Fruit fly (Drosophila melanogaster): ENCODE data around the gene sNPF.
A peak's percentile ranks its signal among the peaks of the same experiment; 100 is the strongest.

sNPF gene

dm6 chr2L:20097105-20097631 is 69.5 kb downstream of the sNPF start, which contains the start of the genes mRpS18B and Kua (continued):
- peak; percentile 28; the same call in 1 of the 3 replicates for TF ChIP-seq B-H1 (GFP tag; IDR thresholded peaks at IDR 0.05)
- TF ChIP-seq p53 (GFP tag; optimal IDR thresholded peaks at IDR 0.05): no peak
- no peak for TF ChIP-seq CG2202 (tag; optimal IDR thresholded peaks at IDR 0.05)
- TF ChIP-seq psq (GFP tag; optimal IDR thresholded peaks at IDR 0.05): no peak
- peak; percentile 53 for TF ChIP-seq Hsf (GFP tag; optimal IDR thresholded peaks at IDR 0.05)
- TF ChIP-seq Ets65A (GFP tag): peak; percentile 53
- peak; percentile 39; the same call in 1 of the 2 replicates for TF ChIP-seq CG11247 (GFP tag; IDR thresholded peaks at IDR 0.05)
- 0 out of 2 replicates have a peak, but pooled peaks have one; percentile 31 for TF ChIP-seq sens-2 (GFP tag; IDR thresholded peaks at IDR 0.05)
- TF ChIP-seq CG12942 (GFP tag; optimal IDR thresholded peaks at IDR 0.05): peak; percentile 59
- TF ChIP-seq gce (GFP tag; IDR thresholded peaks at IDR 0.05): no peak
- TF ChIP-seq HHEX (GFP tag; optimal IDR thresholded peaks at IDR 0.05): peak; percentile 35
- TF ChIP-seq rib (GFP tag; IDR thresholded peaks at IDR 0.05): peak; percentile 17; the same call in 1 of the 2 replicates
- peak; percentile 13 for TF ChIP-seq Camta (GFP tag; optimal IDR thresholded peaks at IDR 0.05)
- TF ChIP-seq Six4 (GFP tag; optimal IDR thresholded peaks at IDR 0.05): peak; percentile 50
- peak; percentile 65 for TF ChIP-seq CG16813 (GFP tag; IDR thresholded peaks at IDR 0.05; ENCODE audit: partially characterized antibody)
- no peak for TF ChIP-seq gro (GFP tag; optimal IDR thresholded peaks at IDR 0.05)
- TF ChIP-seq zfh1 (GFP tag; IDR thresholded peaks at IDR 0.05): peak; percentile 71; the same call in 1 of the 3 replicates
- TF ChIP-seq Nf-YC (tag; optimal IDR thresholded peaks at IDR 0.05): peak; percentile 59
- peak; percentile 43 for TF ChIP-seq CG34376 (GFP tag; optimal IDR thresholded peaks at IDR 0.05)
- peak; percentile 64 for TF ChIP-seq grau (tag; optimal IDR thresholded peaks at IDR 0.05)
- TF ChIP-seq Mad (GFP tag; optimal IDR thresholded peaks at IDR 0.05): peak; percentile 0
- peak; percentile 12; the same call in 1 of the 2 replicates for TF ChIP-seq Adf1 (GFP tag; IDR thresholded peaks at IDR 0.05)
- no peak for TF ChIP-seq eve (GFP tag; optimal IDR thresholded peaks at IDR 0.05)
- no peak for TF ChIP-seq cg (GFP tag; optimal IDR thresholded peaks at IDR 0.05)
- TF ChIP-seq phol (tag; optimal IDR thresholded peaks at IDR 0.05): peak; percentile 50
- TF ChIP-seq CkIIα-i1 (GFP tag; IDR thresholded peaks at IDR 0.05): no peak
- peak; percentile 9 for TF ChIP-seq CG17802 (tag; optimal IDR thresholded peaks at IDR 0.05)
- peak; percentile 55 for TF ChIP-seq Scr (GFP tag; IDR thresholded peaks at IDR 0.05; ENCODE audit: partially characterized antibody)
- peak; percentile 48 for TF ChIP-seq CG7928 (GFP tag; optimal IDR thresholded peaks at IDR 0.05)
- peak; percentile 64 for TF ChIP-seq CG15269 (tag; optimal IDR thresholded peaks at IDR 0.05)
- TF ChIP-seq CG6654 (GFP tag; optimal IDR thresholded peaks at IDR 0.05): peak; percentile 17
- peak; percentile 48 for TF ChIP-seq pzg (GFP tag; optimal IDR thresholded peaks at IDR 0.05)
- peak; percentile 14 to 87 for TF ChIP-seq Pdp1 (GFP tag; optimal IDR thresholded peaks at IDR 0.05)
- peak; percentile 57; the same call in 1 of the 2 replicates for TF ChIP-seq CG14441 (GFP tag; IDR thresholded peaks at IDR 0.05)
- peak; percentile 54 for TF ChIP-seq CG10267 (tag; optimal IDR thresholded peaks at IDR 0.05)
- TF ChIP-seq prd (optimal IDR thresholded peaks at IDR 0.05): no peak
- TF ChIP-seq prd (GFP tag; IDR thresholded peaks at IDR 0.05): peak; percentile 72
- no peak for TF ChIP-seq ara (GFP tag; IDR thresholded peaks at IDR 0.05)
- peak; percentile 62 for TF ChIP-seq bcd (GFP tag; optimal IDR thresholded peaks at IDR 0.05)
- no peak for TF ChIP-seq da (GFP tag; optimal IDR thresholded peaks at IDR 0.05)
- TF ChIP-seq Dek (tag; optimal IDR thresholded peaks at IDR 0.05): peak; percentile 35
- TF ChIP-seq B-H2 (GFP tag; optimal IDR thresholded peaks at IDR 0.05): peak; percentile 68
- TF ChIP-seq otp (GFP tag; IDR thresholded peaks at IDR 0.05): peak; percentile 40; the same call in 1 of the 3 replicates
- TF ChIP-seq Ada2b (GFP tag; IDR thresholded peaks at IDR 0.05): peak; percentile 60
- no peak for TF ChIP-seq so (GFP tag; IDR thresholded peaks at IDR 0.05)
- no peak for TF ChIP-seq CG8089 (GFP tag; optimal IDR thresholded peaks at IDR 0.05)
- peak; percentile 78 for TF ChIP-seq gem (tag; optimal IDR thresholded peaks at IDR 0.05)
- peak; percentile 64; the same call in 1 of the 2 replicates for TF ChIP-seq sisA (GFP tag; IDR thresholded peaks at IDR 0.05)
- TF ChIP-seq CG13894 (tag; optimal IDR thresholded peaks at IDR 0.05): peak; percentile 44
- peak; percentile 46; the same call in 1 of the 3 replicates for TF ChIP-seq tgo (GFP tag; IDR thresholded peaks at IDR 0.05)
- peak; percentile 48 for TF ChIP-seq CG2116 (GFP tag; optimal IDR thresholded peaks at IDR 0.05)

Measured in whole organism, embryonic.